Fruit fly (Drosophila melanogaster) S2 (cell line): ENCODE data around the gene CG16758.

Source experiments
- CG8478 ChIP-seq: fragments of >200 bp; optimal IDR thresholded peaks from 2 replicates; lab custom pipeline; 2018
- CTCF ChIP-seq, 2 experiments: fragments of >200 bp; optimal IDR thresholded peaks; 2 replicates each; lab custom pipeline; 2018

DNA sequence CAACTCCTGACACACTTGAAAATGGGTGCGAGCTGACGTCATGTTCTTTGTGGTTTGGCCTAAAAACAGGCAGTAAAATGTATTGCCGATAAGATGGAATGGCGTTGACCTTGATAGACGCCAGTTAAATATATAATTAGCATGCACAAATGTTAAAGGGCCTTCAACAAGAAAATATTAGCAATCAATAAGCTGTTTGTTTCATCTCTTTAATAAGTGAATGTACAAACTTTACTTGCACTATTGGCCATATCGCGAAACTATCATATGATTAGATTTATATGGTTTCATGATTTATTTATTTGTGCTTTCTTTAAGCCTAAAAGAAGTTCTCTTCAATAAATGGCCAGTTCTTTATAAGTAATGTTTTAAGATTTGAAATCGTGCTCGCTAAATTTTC is 41.4 kb downstream of the CG16758 start:
- TF ChIP-seq CTCF (optimal IDR thresholded peaks at IDR 0.05; lab: Kevin White, UChicago) (no peak), CG8478 (lab: Kevin White, UChicago) (no peak)
